Fruit fly (Drosophila melanogaster) whole organism, pupa: ENCODE results near the gene Rai1.

Experiments used
- CG10348 ChIP-seq: fragments of 200-800 bp; sonication (Bioruptor generic); IDR thresholded peaks from 2 replicates; pipeline ENCODE4 v1.3.6; 2022; ENCODE audit warnings: missing biosample characterization, missing genetic modification characterization
- CG12605 ChIP-seq: fragments of 200-800 bp; sonication (Bioruptor generic); IDR thresholded peaks from 2 replicates; pipeline ENCODE4 v1.3.6; 2022; ENCODE audit warnings: missing biosample characterization, missing genetic modification characterization
- CG13204 ChIP-seq: fragments of 200-800 bp; sonication (Bioruptor generic); optimal IDR thresholded peaks from 2 replicates; lab custom pipeline; 2018; ENCODE audit warnings: missing biosample characterization, mild to moderate bottlenecking, missing genetic modification characterization, moderate library complexity
- CG14655 ChIP-seq: fragments of 200-800 bp; sonication (Bioruptor generic); optimal IDR thresholded peaks from 3 replicates; lab custom pipeline; 2017; ENCODE audit warnings: mild to moderate bottlenecking, missing biosample characterization, missing genetic modification reagents, missing genetic modification characterization
- CG15710 ChIP-seq: fragments of 200-800 bp; sonication (Bioruptor generic); optimal IDR thresholded peaks from 2 replicates; lab custom pipeline; 2018; ENCODE audit warnings: missing biosample characterization, mild to moderate bottlenecking, missing genetic modification characterization, moderate library complexity
- CG17806 ChIP-seq: fragments of 200-800 bp; sonication (Bioruptor generic); optimal IDR thresholded peaks from 2 replicates; lab custom pipeline; 2018; ENCODE audit warnings: missing biosample characterization, mild to moderate bottlenecking, missing genetic modification characterization, moderate library complexity
- CG32121 ChIP-seq: fragments of 200-800 bp; sonication (Bioruptor generic); IDR thresholded peaks from 2 replicates; pipeline ENCODE4 v1.3.6; 2022; ENCODE audit warnings: missing biosample characterization, missing genetic modification characterization
- CG34367 ChIP-seq: fragments of 200-800 bp; sonication (Bioruptor generic); optimal IDR thresholded peaks from 2 replicates; lab custom pipeline; 2018; ENCODE audit warnings: missing biosample characterization, mild to moderate bottlenecking, missing genetic modification characterization
- CG4496 ChIP-seq: fragments of 200-800 bp; sonication (Bioruptor generic); IDR thresholded peaks from 3 replicates; pipeline ENCODE4 v1.3.6; 2022; ENCODE audit warnings: missing biosample characterization, missing genetic modification characterization
- CG8159 ChIP-seq: fragments of 200-800 bp; sonication (Bioruptor generic); optimal IDR thresholded peaks from 3 replicates; lab custom pipeline; 2018; ENCODE audit warnings: missing biosample characterization, mild to moderate bottlenecking, missing genetic modification characterization, moderate library complexity
- CG8301 ChIP-seq: fragments of 200-800 bp; sonication (Bioruptor generic); optimal IDR thresholded peaks from 2 replicates; lab custom pipeline; 2018; ENCODE audit warnings: missing biosample characterization, mild to moderate bottlenecking, missing genetic modification characterization
- CG9948 ChIP-seq: fragments of 200-800 bp; sonication (Bioruptor generic); optimal IDR thresholded peaks from 2 replicates; lab custom pipeline; 2018; ENCODE audit warnings: missing biosample characterization, mild to moderate bottlenecking, missing genetic modification characterization, moderate library complexity
- D1 ChIP-seq: fragments of 200-800 bp; sonication (Bioruptor generic); optimal IDR thresholded peaks from 2 replicates; lab custom pipeline; 2018; ENCODE audit warnings: missing biosample characterization, mild to moderate bottlenecking, missing genetic modification characterization, moderate library complexity
- EcR ChIP-seq: fragments of 200-800 bp; sonication (Bioruptor generic); optimal IDR thresholded peaks from 3 replicates; lab custom pipeline; 2019; ENCODE audit warnings: missing biosample characterization, missing genetic modification characterization, mild to moderate bottlenecking, moderate library complexity, missing genetic modification reagents
- Ets98B ChIP-seq: fragments of 200-800 bp; sonication (Bioruptor generic); IDR thresholded peaks from 2 replicates; pipeline ENCODE4 v1.3.6; 2022; ENCODE audit warnings: missing biosample characterization, missing genetic modification characterization
- Pif1A ChIP-seq: fragments of 200-800 bp; sonication (Bioruptor generic); optimal IDR thresholded peaks from 3 replicates; lab custom pipeline; 2016; ENCODE audit warnings: missing biosample characterization, missing genetic modification characterization
- Pif1B ChIP-seq: fragments of 200-800 bp; sonication (Bioruptor generic); optimal IDR thresholded peaks from 3 replicates; lab custom pipeline; 2016; ENCODE audit warnings: missing biosample characterization, missing genetic modification characterization
- Snoo ChIP-seq: fragments of 200-800 bp; sonication (Bioruptor generic); optimal IDR thresholded peaks from 3 replicates; lab custom pipeline; 2017; ENCODE audit warnings: missing biosample characterization, mild to moderate bottlenecking, missing genetic modification characterization, inconsistent platforms
- fd96Ca ChIP-seq: fragments of 200-800 bp; sonication (Bioruptor generic); IDR thresholded peaks from 3 replicates; pipeline ENCODE4 v1.3.6; 2022; ENCODE audit warnings: missing biosample characterization, missing genetic modification characterization
- gl ChIP-seq: fragments of 200-800 bp; sonication (Bioruptor generic); optimal IDR thresholded peaks from 2 replicates; lab custom pipeline; 2018; ENCODE audit warnings: missing biosample characterization, mild to moderate bottlenecking, missing genetic modification characterization
- rn ChIP-seq: fragments of 200-800 bp; sonication (Bioruptor generic); IDR thresholded peaks from 2 replicates; pipeline ENCODE4 v1.3.6; 2022; ENCODE audit warnings: missing biosample characterization, missing genetic modification characterization

The Rai1 gene

dm6 chrX:16813226-16813625 is 10.1 kb upstream of the Rai1 start:
- TF ChIP-seq EcR (GFP tag; lab: Kevin White, UChicago) = no peak
- peak; percentile 18 for TF ChIP-seq D1 (tag; lab: Kevin White, UChicago)

- TF ChIP-seq CG17806 (tag; lab: Kevin White, UChicago) = peak; percentile 39
- peak; percentile 73 for TF ChIP-seq fd96Ca (GFP tag; lab: Robert Waterston, UW)
- peak; percentile 38 for TF ChIP-seq CG9948
- no peak for TF ChIP-seq Pif1B
- no peak for TF ChIP-seq D1 (tag; lab: Kevin White, UChicago)
- TF ChIP-seq rn (GFP tag; lab: Robert Waterston, UW) = no peak
- TF ChIP-seq CG32121 = peak; percentile 58
- peak; percentile 74; the same call in 2 of the 3 replicates for TF ChIP-seq CG4496 (GFP tag; lab: Robert Waterston, UW)
- TF ChIP-seq CG8301 = peak; percentile 49
- TF ChIP-seq Snoo (tag; lab: Kevin White, UChicago) = peak; percentile 10
- no peak for TF ChIP-seq CG34367 (tag; lab: Kevin White, UChicago)
- peak; percentile 73 for TF ChIP-seq Ets98B (GFP tag; lab: Robert Waterston, UW)
- no peak for TF ChIP-seq CG14655 (GFP tag; lab: Kevin White, UChicago)
- TF ChIP-seq CG15710 = peak; percentile 47
- TF ChIP-seq gl = no peak
- no peak for TF ChIP-seq CG10348 (GFP tag; lab: Robert Waterston, UW)
- peak; percentile 57; the same call in 1 of the 2 replicates for TF ChIP-seq CG12605 (GFP tag; lab: Robert Waterston, UW)
- no peak for TF ChIP-seq CG13204
- peak; percentile 50 for TF ChIP-seq CG8159 (tag; lab: Kevin White, UChicago)
- TF ChIP-seq EcR (GFP tag; lab: Kevin White, UChicago) = no peak
- TF ChIP-seq Pif1A (GFP tag; lab: Kevin White, UChicago) = no peak
These were observed 8.1 kb upstream of the Rai1 start, which contains the start of gene CG4829 for dm6 chrX:16811213-16811749. CG4829 (plus strand) TSS chrX:16811699.

dm6 chrX:16809093-16809492 is 5.9 kb upstream of the Rai1 start:
- no peak for TF ChIP-seq D1 (tag; lab: Kevin White, UChicago)
- TF ChIP-seq CG12605 (GFP tag; lab: Robert Waterston, UW) = no peak
- TF ChIP-seq CG8159 (tag; lab: Kevin White, UChicago) = no peak
- no peak for TF ChIP-seq CG34367 (tag; lab: Kevin White, UChicago)
- TF ChIP-seq rn (GFP tag; lab: Robert Waterston, UW) = no peak
- no peak for TF ChIP-seq EcR (GFP tag; lab: Kevin White, UChicago)
- TF ChIP-seq CG9948 = no peak
- TF ChIP-seq CG32121 = no peak
- no peak for TF ChIP-seq CG13204

- TF ChIP-seq CG10348 (GFP tag; lab: Robert Waterston, UW) (no peak), CG17806 (tag; lab: Kevin White, UChicago) (no peak), CG32121 (no peak), CG15710 (no peak), CG8159 (tag; lab: Kevin White, UChicago) (no peak), Ets98B (GFP tag; lab: Robert Waterston, UW) (no peak), CG14655 (GFP tag; lab: Kevin White, UChicago) (no peak), CG34367 (tag; lab: Kevin White, UChicago) (no peak), Pif1B (no peak), Snoo (tag; lab: Kevin White, UChicago) (no peak), rn (GFP tag; lab: Robert Waterston, UW) (no peak)
These were observed 5.5 kb upstream of the Rai1 start for dm6 chrX:16808654-16809053.

- TF ChIP-seq CG10348 (GFP tag; lab: Robert Waterston, UW) = no peak
- TF ChIP-seq Snoo (tag; lab: Kevin White, UChicago) = no peak
- no peak for TF ChIP-seq CG9948
- no peak for TF ChIP-seq fd96Ca (GFP tag; lab: Robert Waterston, UW)
- TF ChIP-seq CG14655 (GFP tag; lab: Kevin White, UChicago) = no peak
- TF ChIP-seq Ets98B (GFP tag; lab: Robert Waterston, UW) = no peak
- no peak for TF ChIP-seq CG17806 (tag; lab: Kevin White, UChicago)
- no peak for TF ChIP-seq EcR (GFP tag; lab: Kevin White, UChicago)
- no peak for TF ChIP-seq Pif1B
- no peak for TF ChIP-seq CG13204
- TF ChIP-seq CG8159 (tag; lab: Kevin White, UChicago) = no peak
- no peak for TF ChIP-seq CG4496 (GFP tag; lab: Robert Waterston, UW)
- no peak for TF ChIP-seq CG15710
- TF ChIP-seq gl = no peak
- TF ChIP-seq CG8301 = no peak
- TF ChIP-seq Pif1A (GFP tag; lab: Kevin White, UChicago) = no peak
- no peak for TF ChIP-seq D1 (tag; lab: Kevin White, UChicago)
- no peak for TF ChIP-seq CG32121
- no peak for TF ChIP-seq CG34367 (tag; lab: Kevin White, UChicago)
- TF ChIP-seq CG12605 (GFP tag; lab: Robert Waterston, UW) = no peak
- TF ChIP-seq, all 21 proteins: peak for 0
These were observed 2.6 kb upstream of the Rai1 start, which contains the start of gene ppk28 for dm6 chrX:16805768-16806167. ppk28 (plus strand) TSS chrX:16806068.

- TF ChIP-seq D1 (tag; lab: Kevin White, UChicago) = no peak
- TF ChIP-seq Pif1B = no peak
- TF ChIP-seq CG15710 = no peak
- no peak for TF ChIP-seq CG8159 (tag; lab: Kevin White, UChicago)
- no peak for TF ChIP-seq CG32121
- no peak for TF ChIP-seq fd96Ca (GFP tag; lab: Robert Waterston, UW)
- no peak for TF ChIP-seq gl
- no peak for TF ChIP-seq CG4496 (GFP tag; lab: Robert Waterston, UW)
- TF ChIP-seq CG12605 (GFP tag; lab: Robert Waterston, UW) = no peak
- TF ChIP-seq rn (GFP tag; lab: Robert Waterston, UW) = no peak
- TF ChIP-seq CG13204 = no peak
- no peak for TF ChIP-seq EcR (GFP tag; lab: Kevin White, UChicago)
- TF ChIP-seq Ets98B (GFP tag; lab: Robert Waterston, UW) = no peak
These were observed 2.6 kb downstream of the Rai1 start, which contains the start of the genes CG9132 and CG4789 for dm6 chrX:16800530-16801027. CG9132 (minus strand) TSS chrX:16800710. CG4789 (plus strand) TSS chrX:16800930.
